Fruit fly (Drosophila melanogaster): ENCODE data around the gene CG14137.
A peak's percentile ranks its signal among the peaks of the same experiment; 100 is the strongest.

The CG14137 gene

DNA sequence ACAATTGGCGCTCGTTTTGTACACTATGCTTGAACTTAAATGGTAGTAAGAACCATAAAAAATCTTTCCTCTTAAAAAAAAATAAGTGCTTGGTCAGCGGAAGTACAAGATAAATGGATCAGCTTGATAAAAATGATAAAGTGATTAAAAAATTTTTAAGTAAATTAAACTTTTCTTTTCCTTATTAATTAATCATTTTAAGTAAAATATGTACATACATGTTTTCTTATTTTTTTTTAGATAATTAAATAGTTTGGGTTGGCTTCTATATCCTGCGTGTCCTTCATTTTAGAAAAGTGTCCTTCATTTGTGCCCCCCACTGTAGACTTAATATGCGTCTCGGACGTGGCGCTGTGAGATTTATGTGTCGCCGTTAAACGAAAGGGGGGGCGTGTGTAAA is 43.2 kb downstream of the CG14137 start (continued):
- TF ChIP-seq Atf-2 (GFP tag; optimal IDR thresholded peaks at IDR 0.05) (no peak), bbx (GFP tag; IDR thresholded peaks at IDR 0.05; ENCODE audit: partially characterized antibody) (no peak), Hr39 (optimal IDR thresholded peaks at IDR 0.05) (no peak), Dad (GFP tag; optimal IDR thresholded peaks at IDR 0.05) (no peak), Rfx (GFP tag; IDR thresholded peaks at IDR 0.05) (peak; percentile 38; the same call in 1 of the 2 replicates), luna (GFP tag; optimal IDR thresholded peaks at IDR 0.05) (no peak), her (GFP tag; optimal IDR thresholded peaks at IDR 0.05) (no peak), ATbp (GFP tag; optimal IDR thresholded peaks at IDR 0.05) (no peak), CG14014 (GFP tag; IDR thresholded peaks at IDR 0.05) (0 out of 2 replicates have a peak, but pooled peaks have one; percentile 32), Sox100B (GFP tag; optimal IDR thresholded peaks at IDR 0.05) (peak; percentile 15), NfI (GFP tag; optimal IDR thresholded peaks at IDR 0.05) (no peak), H15 (GFP tag; IDR thresholded peaks at IDR 0.05) (no peak), dmrt11E (tag; optimal IDR thresholded peaks at IDR 0.05) (no peak), CG8089 (GFP tag; optimal IDR thresholded peaks at IDR 0.05) (no peak), CG3726 (GFP tag; IDR thresholded peaks at IDR 0.05) (no peak), grau (tag; optimal IDR thresholded peaks at IDR 0.05) (peak; percentile 61), CG34224 (GFP tag; IDR thresholded peaks at IDR 0.05; ENCODE audit: partially characterized antibody) (no peak), crp (GFP tag; optimal IDR thresholded peaks at IDR 0.05) (no peak), CG10979 (tag; optimal IDR thresholded peaks at IDR 0.05) (no peak), az2 (GFP tag; optimal IDR thresholded peaks at IDR 0.05) (peak; percentile 29), danr (GFP tag; IDR thresholded peaks at IDR 0.05) (no peak), knrl (GFP tag; IDR thresholded peaks at IDR 0.05; ENCODE audit: partially characterized antibody) (no peak), Stat92E (GFP tag; optimal IDR thresholded peaks at IDR 0.05) (no peak), pan (optimal IDR thresholded peaks at IDR 0.05) (no peak), pan (GFP tag; optimal IDR thresholded peaks at IDR 0.05 in 1 of 2, IDR thresholded peaks at IDR 0.05 in 1 of 2) (peak in 1 of 2 experiments; percentile 20), emc (GFP tag; optimal IDR thresholded peaks at IDR 0.05) (no peak), br (optimal IDR thresholded peaks at IDR 0.05) (no peak), gcm (GFP tag; optimal IDR thresholded peaks at IDR 0.05) (no peak), Spps (tag; optimal IDR thresholded peaks at IDR 0.05) (no peak), CG9727 (GFP tag; optimal IDR thresholded peaks at IDR 0.05) (peak; percentile 51), cwo (GFP tag; optimal IDR thresholded peaks at IDR 0.05) (peak; percentile 27)

DNA sequence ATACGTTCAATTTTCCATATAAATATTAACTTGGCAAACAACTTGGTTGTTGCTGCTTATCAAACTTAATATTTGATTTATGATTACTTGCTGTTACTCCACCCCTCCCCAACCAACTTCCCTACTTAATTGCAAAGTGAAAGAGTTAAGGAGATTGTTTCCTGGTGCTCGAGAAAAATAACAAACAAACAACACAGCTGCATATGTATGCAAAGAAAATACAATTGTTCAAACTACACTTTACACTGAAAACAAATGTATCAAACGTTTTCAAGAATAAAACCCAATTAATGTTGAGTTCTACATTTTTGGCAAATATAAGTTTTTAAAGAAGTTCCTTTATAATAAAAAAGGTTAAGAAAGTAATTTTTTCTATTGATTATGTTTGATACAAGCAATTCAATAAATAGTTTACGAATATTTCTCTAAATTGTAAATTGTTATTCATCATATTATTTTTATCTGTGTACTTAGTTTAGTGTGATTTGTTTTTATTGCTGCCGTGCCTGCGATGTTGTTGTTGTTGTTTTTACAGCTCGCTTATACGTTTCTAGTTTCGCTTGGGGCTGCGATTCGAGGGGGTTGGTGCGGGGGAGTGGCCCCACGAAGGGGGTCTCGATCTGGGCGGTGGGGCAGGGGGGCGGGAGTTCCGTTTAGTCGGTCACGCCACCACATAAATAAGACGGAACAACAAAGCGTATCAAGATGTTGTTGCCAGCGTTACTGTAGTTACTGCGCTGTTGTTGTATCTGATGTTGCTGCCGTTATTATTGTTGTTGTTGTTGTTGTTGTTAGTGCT is 44.0 kb downstream of the CG14137 start:
- TF ChIP-seq exex (tag; optimal IDR thresholded peaks at IDR 0.05), result peak; percentile 21
- TF ChIP-seq pnt (GFP tag; optimal IDR thresholded peaks at IDR 0.05), result peak; percentile 38
- no peak for TF ChIP-seq HLH4C (GFP tag; IDR thresholded peaks at IDR 0.05; ENCODE audit: partially characterized antibody)
- no peak for TF ChIP-seq Ets65A (GFP tag)
- TF ChIP-seq caup (GFP tag; optimal IDR thresholded peaks at IDR 0.05; ENCODE audit: severe bottlenecking), result peak; percentile 54
- no peak for TF ChIP-seq ham (GFP tag; IDR thresholded peaks at IDR 0.05)
- peak; percentile 91 for TF ChIP-seq Sox102F (GFP tag; optimal IDR thresholded peaks at IDR 0.05)
- TF ChIP-seq Oli (tag; optimal IDR thresholded peaks at IDR 0.05), result peak; percentile 77
- TF ChIP-seq btn (GFP tag; optimal IDR thresholded peaks at IDR 0.05), result no peak
- TF ChIP-seq disco-r (GFP tag; optimal IDR thresholded peaks at IDR 0.05), result peak; percentile 41
- TF ChIP-seq z (GFP tag; IDR thresholded peaks at IDR 0.05), result no peak
- TF ChIP-seq CG2116 (GFP tag; optimal IDR thresholded peaks at IDR 0.05), result peak; percentile 35
- TF ChIP-seq az2 (GFP tag; optimal IDR thresholded peaks at IDR 0.05), result peak; percentile 53
- TF ChIP-seq CG3838 (GFP tag; optimal IDR thresholded peaks at IDR 0.05), result peak; percentile 69
- no peak for TF ChIP-seq CG42726 (GFP tag; IDR thresholded peaks at IDR 0.05; ENCODE audit: partially characterized antibody)
- TF ChIP-seq Myb (GFP tag; optimal IDR thresholded peaks at IDR 0.05), result no peak
- TF ChIP-seq lola (GFP tag; optimal IDR thresholded peaks at IDR 0.05), result peak in 1 of 3 experiments; percentile 85
- no peak for TF ChIP-seq CG31388 (GFP tag; optimal IDR thresholded peaks at IDR 0.05)
- peak; percentile 89 for TF ChIP-seq Blimp-1 (GFP tag; optimal IDR thresholded peaks at IDR 0.05)
- peak; percentile 53 for TF ChIP-seq CG13624 (GFP tag; optimal IDR thresholded peaks at IDR 0.05)

Data from whole organism, embryonic.